Worm (Caenorhabditis elegans): ENCODE results near the gene xol-1.

Gene xol-1

ce11 chrX:8021609-8022008 lies 19.5 kb upstream of the xol-1 start:
- TF ChIP-seq ztf-22 (GFP tag; optimal IDR thresholded peaks at IDR 0.05) (no peak), ceh-79 (tag; optimal IDR thresholded peaks at IDR 0.05) (no peak), ceh-58 (GFP tag; IDR thresholded peaks at IDR 0.05) (no peak), T26A5.8 (tag; optimal IDR thresholded peaks at IDR 0.05) (no peak), F33H1.4 (GFP tag; IDR thresholded peaks at IDR 0.05) (no peak), nhr-27 (tag; optimal IDR thresholded peaks at IDR 0.05) (no peak), snpc-1.1 (tag; optimal IDR thresholded peaks at IDR 0.05; ENCODE audit: insufficient read depth) (no peak), B0035.1 (tag; optimal IDR thresholded peaks at IDR 0.05) (no peak), athp-1 (tag; optimal IDR thresholded peaks at IDR 0.05) (no peak), madf-3 (GFP tag; IDR thresholded peaks at IDR 0.05) (no peak; the same call in 1 of the 2 replicates), hlh-12 (tag; optimal IDR thresholded peaks at IDR 0.05) (no peak), ZK185.1 (tag; optimal IDR thresholded peaks at IDR 0.05; ENCODE audit: poor library complexity, severe bottlenecking) (peak; percentile 36), attf-5 (GFP tag; optimal IDR thresholded peaks at IDR 0.05) (peak; percentile 55), madf-8 (GFP tag; conservative IDR thresholded peaks at IDR 0.05) (no peak), let-607 (tag; optimal IDR thresholded peaks at IDR 0.05) (peak; percentile 10 to 25), F52B5.7 (tag; optimal IDR thresholded peaks at IDR 0.05) (peak; percentile 61), mes-4 (tag; optimal IDR thresholded peaks at IDR 0.05) (no peak), unc-62 (GFP tag; optimal IDR thresholded peaks at IDR 0.05) (no peak), Y53F4B.3 (GFP tag; IDR thresholded peaks at IDR 0.05) (no peak), cebp-1 (GFP tag; IDR thresholded peaks at IDR 0.05) (peak; percentile 28; the same call in 1 of the 2 replicates), cebp-1 (tag; optimal IDR thresholded peaks at IDR 0.05) (peak; percentile 93), K11D2.4 (GFP tag; IDR thresholded peaks at IDR 0.05) (peak; percentile 80), mcd-1 (GFP tag; IDR thresholded peaks at IDR 0.05) (peak; percentile 20; the same call in 1 of the 2 replicates), hlh-26 (GFP tag; conservative IDR thresholded peaks at IDR 0.05) (no peak), F39B2.1 (GFP tag; IDR thresholded peaks at IDR 0.05) (no peak), hrde-1 (tag; optimal IDR thresholded peaks at IDR 0.05; ENCODE audit: borderline replicate concordance) (no peak), rec-8 (tag; optimal IDR thresholded peaks at IDR 0.05) (no peak), ets-4 (GFP tag; optimal IDR thresholded peaks at IDR 0.05) (peak; percentile 40), Y56A3A.18 (GFP tag; IDR thresholded peaks at IDR 0.05) (no peak), T07F8.4 (tag; optimal IDR thresholded peaks at IDR 0.05) (peak; percentile 18), F57C9.4 (tag; optimal IDR thresholded peaks at IDR 0.05) (no peak), attf-3 (GFP tag; conservative IDR thresholded peaks at IDR 0.05) (no peak), ceh-40 (GFP tag; IDR thresholded peaks at IDR 0.05) (no peak), B0336.3 (GFP tag; IDR thresholded peaks at IDR 0.05) (peak; percentile 79), nhr-80 (tag; optimal IDR thresholded peaks at IDR 0.05) (peak; percentile 33), zim-3 (tag; optimal IDR thresholded peaks at IDR 0.05) (peak; percentile 44), hmg-20 (GFP tag; IDR thresholded peaks at IDR 0.05) (no peak), Y53G8AR.9 (GFP tag; conservative IDR thresholded peaks at IDR 0.05) (no peak), pha-4 (tag; optimal IDR thresholded peaks at IDR 0.05) (no peak), ztf-6 (GFP tag; IDR thresholded peaks at IDR 0.05) (no peak), gei-17 (GFP tag; optimal IDR thresholded peaks at IDR 0.05) (no peak), repo-1 (tag; optimal IDR thresholded peaks at IDR 0.05) (no peak), Y95B8A.8 (GFP tag; IDR thresholded peaks at IDR 0.05) (no peak), sea-2 (GFP tag; IDR thresholded peaks at IDR 0.05) (no peak), F49E8.2 (tag; optimal IDR thresholded peaks at IDR 0.05; ENCODE audit: insufficient read depth) (no peak), lin-54 (GFP tag; optimal IDR thresholded peaks at IDR 0.05) (peak; percentile 12), rcor-1 (GFP tag; IDR thresholded peaks at IDR 0.05) (no peak), sdz-38 (tag; optimal IDR thresholded peaks at IDR 0.05) (no peak), ztf-3 (GFP tag; optimal IDR thresholded peaks at IDR 0.05) (no peak)

Data from whole organism, young adult.